Worm (Caenorhabditis elegans): ENCODE data around the gene clec-180.

The clec-180 gene

DNA sequence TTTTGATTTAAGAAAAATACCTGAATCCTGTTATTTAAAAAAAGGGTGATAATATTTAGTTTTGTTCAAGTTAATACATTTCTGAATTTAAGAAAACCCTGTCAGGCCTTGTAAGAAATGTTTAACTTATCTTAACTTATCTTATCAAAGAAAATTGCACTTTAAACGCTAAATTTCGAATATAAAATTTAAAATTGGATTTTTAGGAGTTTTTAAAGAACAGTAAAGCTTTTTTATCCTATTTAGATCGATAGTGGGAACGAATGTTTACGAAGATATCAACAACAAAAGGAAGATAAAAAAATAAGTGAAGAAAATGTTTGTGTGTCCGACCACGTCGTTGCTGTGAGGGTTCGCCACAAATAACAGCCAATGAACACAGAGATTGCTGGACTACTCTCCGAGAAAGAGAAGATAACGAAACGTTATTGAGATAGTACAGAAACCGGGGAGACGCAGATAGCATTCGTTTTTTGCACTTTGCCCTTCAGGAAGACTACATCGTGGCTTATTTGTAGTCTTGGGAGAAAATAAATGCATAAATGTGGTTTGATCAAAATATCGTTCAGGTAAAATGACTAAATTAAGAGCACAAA, 15.6 kb upstream of the clec-180 start, which contains the start of gene dif-1:
Gene dif-1, minus strand, starts transcription at position 51 of the 596 bp plus-strand sequence.
- TF ChIP-seq pha-4 (tag; optimal IDR thresholded peaks at IDR 0.05) (no peak), ceh-48 (tag; optimal IDR thresholded peaks at IDR 0.05) (no peak), C08G9.2 (tag; optimal IDR thresholded peaks at IDR 0.05) (no peak), elt-2 (tag; optimal IDR thresholded peaks at IDR 0.05) (peak; percentile 82), sox-2 (GFP tag; IDR thresholded peaks at IDR 0.05) (no peak), sox-4 (tag; optimal IDR thresholded peaks at IDR 0.05) (no peak), nfya-1 (tag; optimal IDR thresholded peaks at IDR 0.05) (peak; percentile 33), odd-2 (tag; optimal IDR thresholded peaks at IDR 0.05) (no peak), madf-2 (tag; optimal IDR thresholded peaks at IDR 0.05) (no peak), sdc-2 (tag; optimal IDR thresholded peaks at IDR 0.05) (no peak), elt-4 (tag; optimal IDR thresholded peaks at IDR 0.05) (no peak)

DNA sequence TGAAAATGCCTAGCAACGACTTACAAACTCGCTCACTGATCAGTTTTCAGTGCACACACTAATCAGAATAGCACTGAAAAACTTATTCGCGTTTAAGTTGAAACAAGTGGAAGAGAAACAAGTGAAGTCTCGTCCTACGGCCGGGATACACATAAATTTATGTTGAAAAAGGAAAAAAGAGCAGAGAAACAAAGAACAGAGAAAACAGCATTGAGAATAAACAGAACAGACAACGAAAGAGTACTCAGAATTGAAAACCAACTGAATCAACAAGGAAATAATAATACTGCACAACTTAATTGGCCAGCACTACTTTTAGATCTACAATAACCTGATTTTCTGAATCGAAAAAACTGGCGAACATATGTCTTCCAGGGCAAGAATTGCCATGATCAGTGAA, 14.3 kb upstream of the clec-180 start, which contains the start of gene F49E8.6:
Gene F49E8.6, minus strand, starts transcription at position 317 of the 400 bp plus-strand sequence.
- TF ChIP-seq Y22D7AL.16 (tag; optimal IDR thresholded peaks at IDR 0.05): no peak

DNA sequence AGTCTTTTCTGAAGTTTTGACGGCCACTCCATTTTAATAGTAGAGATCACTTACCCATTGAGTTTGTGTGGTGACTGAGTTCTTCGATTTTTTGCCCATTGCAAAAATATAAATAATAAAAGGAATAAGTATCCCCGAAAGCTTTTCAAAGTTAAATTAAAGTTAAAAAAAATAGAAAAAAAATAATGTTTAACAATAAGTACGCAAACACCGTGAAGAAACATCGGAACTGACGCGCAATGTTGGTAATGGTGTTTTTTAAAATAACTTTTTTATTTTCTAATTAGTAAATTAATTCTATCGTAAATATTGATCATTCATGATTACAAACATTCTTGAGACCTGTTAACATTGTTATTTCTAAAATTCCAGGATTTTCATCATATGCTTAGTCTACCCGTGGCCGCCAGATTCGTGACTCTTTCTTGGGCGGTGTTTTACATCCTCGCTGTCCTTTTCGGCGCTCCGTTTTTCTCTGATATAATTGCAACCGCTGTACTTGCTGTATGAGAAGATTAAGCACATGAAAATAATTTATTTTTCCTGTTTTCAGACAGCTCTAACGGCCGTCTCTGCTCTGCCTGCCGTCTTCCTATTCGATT, 12.3 kb upstream of the clec-180 start, which contains the start of the genes F49E8.7, F49E8.8 and nprl-2:
Gene F49E8.7, minus strand, starts transcription at position 101 of the 602 bp plus-strand sequence.
Gene F49E8.8, plus strand, starts transcription at position 373 of the 602 bp plus-strand sequence.
Gene nprl-2, plus strand, starts transcription at position 552 of the 602 bp plus-strand sequence.
- no peak for TF ChIP-seq elt-4 (tag; optimal IDR thresholded peaks at IDR 0.05)
- TF ChIP-seq rnt-1 (tag; optimal IDR thresholded peaks at IDR 0.05): no peak
- no peak for TF ChIP-seq ceh-2 (tag; optimal IDR thresholded peaks at IDR 0.05)
- TF ChIP-seq elt-2 (tag; optimal IDR thresholded peaks at IDR 0.05): no peak
- no peak for TF ChIP-seq ceh-31 (tag; optimal IDR thresholded peaks at IDR 0.05)
- no peak for TF ChIP-seq lin-11 (tag; optimal IDR thresholded peaks at IDR 0.05)
- no peak for TF ChIP-seq pros-1 (tag; optimal IDR thresholded peaks at IDR 0.05)
- TF ChIP-seq odd-2 (tag; optimal IDR thresholded peaks at IDR 0.05): no peak
- no peak for TF ChIP-seq pax-1 (tag; optimal IDR thresholded peaks at IDR 0.05)
- no peak for TF ChIP-seq che-1 (tag; optimal IDR thresholded peaks at IDR 0.05)
- TF ChIP-seq ceh-24 (tag; optimal IDR thresholded peaks at IDR 0.05): no peak

DNA sequence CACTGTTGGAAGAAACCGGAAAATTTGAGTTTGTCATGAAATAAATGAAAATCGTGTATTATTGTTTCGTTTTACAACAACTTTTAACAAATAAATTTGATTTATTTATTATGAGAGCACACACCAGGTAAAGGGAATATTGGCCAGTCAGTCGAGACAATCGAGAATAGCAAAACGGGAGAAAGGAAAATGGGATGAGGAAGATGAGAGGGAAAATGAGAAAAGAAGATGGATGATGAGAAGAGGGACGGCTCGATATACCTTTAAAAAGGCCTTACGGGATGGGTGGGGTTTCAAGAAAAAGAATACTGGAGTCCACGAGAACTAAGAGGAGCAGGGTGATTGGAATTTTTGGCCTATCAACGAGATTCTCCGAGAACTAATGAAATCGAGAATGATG, 10.0 kb upstream of the clec-180 start:
- TF ChIP-seq sox-2 (GFP tag; IDR thresholded peaks at IDR 0.05) (no peak), pat-9 (tag; optimal IDR thresholded peaks at IDR 0.05) (no peak)

DNA sequence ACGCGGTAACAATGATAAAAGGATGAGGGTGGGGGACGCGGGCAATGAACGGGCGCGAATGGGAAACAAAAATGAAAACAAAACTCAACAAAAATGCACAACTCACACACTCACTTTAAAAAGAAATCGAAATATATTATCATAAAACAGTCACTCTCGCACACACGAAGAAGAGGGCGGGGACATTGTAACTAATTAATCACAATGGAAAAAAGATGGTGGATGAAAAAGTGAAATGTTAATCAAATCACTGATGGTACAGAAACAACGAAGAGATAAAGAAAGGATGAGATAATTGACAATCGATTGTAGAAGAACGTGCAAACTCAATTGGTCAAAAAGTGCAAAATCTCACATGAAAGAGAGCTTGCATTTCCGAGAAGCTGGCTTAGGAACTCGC, 9.5 kb upstream of the clec-180 start:
- TF ChIP-seq pqm-1 (tag; optimal IDR thresholded peaks at IDR 0.05) (no peak), K09A11.1 (tag; optimal IDR thresholded peaks at IDR 0.05; ENCODE audit: insufficient read depth) (no peak), sdc-2 (tag; optimal IDR thresholded peaks at IDR 0.05) (no peak), C08G9.2 (tag; optimal IDR thresholded peaks at IDR 0.05) (no peak), sox-4 (tag; optimal IDR thresholded peaks at IDR 0.05) (no peak), pag-3 (tag; optimal IDR thresholded peaks at IDR 0.05; ENCODE audit: borderline replicate concordance) (no peak), F13H6.1 (tag; optimal IDR thresholded peaks at IDR 0.05) (no peak), ceh-22 (tag; optimal IDR thresholded peaks at IDR 0.05) (no peak), ceh-45 (GFP tag; IDR thresholded peaks at IDR 0.05) (no peak), sox-2 (GFP tag; IDR thresholded peaks at IDR 0.05) (no peak), ama-1 (optimal IDR thresholded peaks at IDR 0.05) (no peak), ahr-1 (tag; optimal IDR thresholded peaks at IDR 0.05) (no peak), unc-86 (tag; optimal IDR thresholded peaks at IDR 0.05) (no peak), ceh-48 (tag; optimal IDR thresholded peaks at IDR 0.05) (no peak), che-1 (tag; optimal IDR thresholded peaks at IDR 0.05) (no peak), unc-55 (GFP tag; optimal IDR thresholded peaks at IDR 0.05) (no peak), hlh-6 (tag; optimal IDR thresholded peaks at IDR 0.05) (no peak), mec-3 (tag; optimal IDR thresholded peaks at IDR 0.05; ENCODE audit: borderline replicate concordance) (no peak)

All from whole organism, late embryonic.